Worm (Caenorhabditis elegans) whole organism, L4 larva: ENCODE measurements around the gene fbxb-2.

Experiments used
- F37D6.2 ChIP-seq: sonication (generic microtip); optimal IDR thresholded peaks from 2 replicates; lab custom pipeline; 2016; ENCODE audit warnings: mild to moderate bottlenecking, missing genetic modification characterization, missing compliant biosample characterization
- R02D3.7 ChIP-seq: fragments of 150-350 bp; sonication (generic microtip); optimal IDR thresholded peaks from 3 replicates; lab custom pipeline; 2014; ENCODE audit warnings: missing biosample characterization, missing genetic modification characterization
- T26A8.4 ChIP-seq: fragments of 200-800 bp; sonication (Bioruptor generic); IDR thresholded peaks from 2 replicates; pipeline ENCODE4 v1.3.6; 2022; ENCODE audit warnings: missing genetic modification characterization, missing compliant biosample characterization
- Y105C5A.15 ChIP-seq: fragments of 200-800 bp; sonication (Bioruptor generic); IDR thresholded peaks from 2 replicates; pipeline ENCODE4 v1.3.6; 2022; ENCODE audit warnings: missing genetic modification characterization, missing compliant biosample characterization
- Y5F2A.4 ChIP-seq: fragments of 200-800 bp; sonication (Bioruptor generic); optimal IDR thresholded peaks from 2 replicates; lab custom pipeline; 2018; ENCODE audit warnings: mild to moderate bottlenecking, missing genetic modification characterization, missing compliant biosample characterization
- Y75B8A.6 ChIP-seq: fragments of 200-800 bp; sonication (Bioruptor generic); IDR thresholded peaks from 2 replicates; pipeline ENCODE4 v1.3.6; 2022; ENCODE audit warnings: missing genetic modification reagents, missing genetic modification characterization, missing compliant biosample characterization
- ZK546.5 ChIP-seq, 2 experiments: sonication (generic microtip); optimal IDR thresholded peaks; 2 replicates each; lab custom pipeline; 2017; ENCODE audit warnings: missing biosample characterization in 2 of 2, missing genetic modification characterization in 2 of 2
- aha-1 ChIP-seq: fragments of 150-350 bp; peaks from one replicate; lab custom pipeline; 2014; ENCODE audit warnings: missing biosample characterization, missing genetic modification characterization
- aly-2 ChIP-seq: sonication (generic microtip); optimal IDR thresholded peaks from 2 replicates; lab custom pipeline; 2018; ENCODE audit warnings: missing biosample characterization, missing genetic modification characterization
- ama-1 ChIP-seq: fragments of 150-350 bp; optimal IDR thresholded peaks from 2 replicates; lab custom pipeline; 2014; ENCODE audit warnings: inconsistent platforms, mixed read lengths
- attf-4 ChIP-seq: sonication (generic microtip); optimal IDR thresholded peaks from 3 replicates; lab custom pipeline; 2017; ENCODE audit warnings: missing biosample characterization, missing genetic modification characterization
- ceh-20 ChIP-seq: fragments of 200-800 bp; sonication (Bioruptor generic); IDR thresholded peaks from 2 replicates; pipeline ENCODE4 v1.3.6; 2022; ENCODE audit warnings: missing genetic modification reagents, missing genetic modification characterization, missing compliant biosample characterization
- ceh-28 ChIP-seq: fragments of 150-350 bp; optimal IDR thresholded peaks from 2 replicates; lab custom pipeline; 2014; ENCODE audit warnings: missing biosample characterization, missing genetic modification reagents, missing genetic modification characterization
- ceh-32 ChIP-seq: sonication (generic microtip); optimal IDR thresholded peaks from 2 replicates; lab custom pipeline; 2016; ENCODE audit warnings: mild to moderate bottlenecking, missing genetic modification characterization, missing compliant biosample characterization; ENCODE audit not compliant: poor library complexity
- ceh-44 ChIP-seq: fragments of 200-800 bp; sonication (Bioruptor generic); IDR thresholded peaks from 2 replicates; pipeline ENCODE4 v1.3.6; 2022; ENCODE audit warnings: missing genetic modification reagents, missing genetic modification characterization, missing compliant biosample characterization
- ceh-62 ChIP-seq: sonication (generic microtip); optimal IDR thresholded peaks from 2 replicates; lab custom pipeline; 2017; ENCODE audit warnings: missing biosample characterization, missing genetic modification characterization
- cey-2 ChIP-seq: sonication (generic microtip); optimal IDR thresholded peaks from 3 replicates; lab custom pipeline; 2017; ENCODE audit warnings: missing genetic modification characterization, mild to moderate bottlenecking, missing compliant biosample characterization, antibody characterized with exemption, borderline replicate concordance; ENCODE audit not compliant: insufficient read depth
- daf-16 ChIP-seq, 3 experiments: sonication (generic microtip); optimal IDR thresholded peaks; 2 replicates each; lab custom pipeline; 2016 to 2017; ENCODE audit warnings: missing genetic modification characterization in 3 of 3, missing genetic modification reagents in 3 of 3, mild to moderate bottlenecking in 2 of 3, missing compliant biosample characterization in 2 of 3, missing biosample characterization in 1 of 3, moderate library complexity in 1 of 3
- daf-19 ChIP-seq: fragments of 200-800 bp; sonication (Bioruptor generic); conservative IDR thresholded peaks from 2 replicates; pipeline ENCODE4 v1.3.6; 2022; ENCODE audit warnings: missing genetic modification characterization, missing compliant biosample characterization
- dmd-6 ChIP-seq: fragments of 200-800 bp; sonication (Bioruptor generic); IDR thresholded peaks from 2 replicates; pipeline ENCODE4 v1.3.6; 2022; ENCODE audit warnings: missing genetic modification reagents, missing genetic modification characterization, missing compliant biosample characterization
- dmd-8 ChIP-seq: fragments of 200-800 bp; sonication (Bioruptor generic); IDR thresholded peaks from 2 replicates; pipeline ENCODE4 v1.3.6; 2022; ENCODE audit warnings: missing genetic modification characterization, missing compliant biosample characterization
- duxl-1 ChIP-seq: sonication (generic microtip); optimal IDR thresholded peaks from 2 replicates; lab custom pipeline; 2016; ENCODE audit warnings: mild to moderate bottlenecking, missing genetic modification characterization, moderate library complexity, missing compliant biosample characterization; ENCODE audit not compliant: poor library complexity
- egl-27 ChIP-seq: sonication (generic microtip); optimal IDR thresholded peaks from 3 replicates; lab custom pipeline; 2017; ENCODE audit warnings: missing biosample characterization, missing genetic modification reagents, missing genetic modification characterization
- gei-8 ChIP-seq: fragments of 200-800 bp; sonication (Bioruptor generic); optimal IDR thresholded peaks from 2 replicates; lab custom pipeline; 2018; ENCODE audit warnings: mild to moderate bottlenecking, missing genetic modification characterization, missing compliant biosample characterization
- hlh-11 ChIP-seq: fragments of 200-800 bp; sonication (Bioruptor generic); optimal IDR thresholded peaks from 2 replicates; lab custom pipeline; 2018; ENCODE audit warnings: mild to moderate bottlenecking, missing genetic modification characterization, missing compliant biosample characterization
- lim-7 ChIP-seq: fragments of 200-800 bp; sonication (Bioruptor generic); IDR thresholded peaks from 2 replicates; pipeline ENCODE4 v1.3.6; 2022; ENCODE audit warnings: missing genetic modification characterization, missing compliant biosample characterization
- lin-1 ChIP-seq: fragments of 200-800 bp; sonication (Bioruptor generic); IDR thresholded peaks from 2 replicates; pipeline ENCODE4 v1.3.6; 2022; ENCODE audit warnings: missing genetic modification reagents, missing genetic modification characterization, missing compliant biosample characterization
- lin-13 ChIP-seq: fragments of 150-350 bp; optimal IDR thresholded peaks from 2 replicates; lab custom pipeline; 2014; ENCODE audit warnings: missing biosample characterization, missing genetic modification reagents, missing genetic modification characterization
- lin-15B ChIP-seq: fragments of 150-350 bp; sonication (generic microtip); optimal IDR thresholded peaks from 3 replicates; lab custom pipeline; 2014; ENCODE audit warnings: missing biosample characterization, missing genetic modification characterization
- lin-38 ChIP-seq: fragments of 200-800 bp; sonication (Bioruptor generic); IDR thresholded peaks from 2 replicates; pipeline ENCODE4 v1.3.6; 2022; ENCODE audit warnings: missing genetic modification reagents, missing genetic modification characterization, missing compliant biosample characterization
- madf-5 ChIP-seq, 2 experiments: fragments of 200-800 bp; sonication (Bioruptor generic); IDR thresholded peaks; 2 replicates each; pipeline ENCODE4 v1.3.6; 2022; ENCODE audit warnings: missing compliant biosample characterization in 2 of 2, missing genetic modification characterization in 2 of 2
- mep-1 ChIP-seq: fragments of 150-350 bp; sonication (generic microtip); optimal IDR thresholded peaks from 3 replicates; lab custom pipeline; 2014; ENCODE audit warnings: missing biosample characterization, missing genetic modification characterization
- mes-2 ChIP-seq: sonication (generic microtip); optimal IDR thresholded peaks from 2 replicates; lab custom pipeline; 2016; ENCODE audit warnings: missing genotype, mild to moderate bottlenecking, missing genetic modification characterization, missing compliant biosample characterization; ENCODE audit not compliant: poor library complexity, severe bottlenecking
- mxl-3 ChIP-seq: fragments of 200-800 bp; sonication (Bioruptor generic); optimal IDR thresholded peaks from 2 replicates; lab custom pipeline; 2018; ENCODE audit warnings: mild to moderate bottlenecking, missing genetic modification characterization, missing compliant biosample characterization
- nhr-10 ChIP-seq: fragments of 150-350 bp; optimal IDR thresholded peaks from 2 replicates; lab custom pipeline; 2014; ENCODE audit warnings: missing biosample characterization, missing genetic modification characterization
- nhr-111 ChIP-seq: fragments of 200-800 bp; sonication (Bioruptor generic); optimal IDR thresholded peaks from 2 replicates; lab custom pipeline; 2018; ENCODE audit warnings: mild to moderate bottlenecking, missing genetic modification characterization, missing compliant biosample characterization
- nhr-25 ChIP-seq: sonication (generic microtip); optimal IDR thresholded peaks from 2 replicates; lab custom pipeline; 2017; ENCODE audit warnings: missing genetic modification characterization, mild to moderate bottlenecking, missing compliant biosample characterization, antibody characterized with exemption, moderate library complexity, borderline replicate concordance; ENCODE audit not compliant: insufficient read depth
- nhr-28 ChIP-seq: fragments of 150-350 bp; optimal IDR thresholded peaks from 2 replicates; lab custom pipeline; 2014; ENCODE audit warnings: missing biosample characterization, missing genetic modification characterization
- nhr-42 ChIP-seq: fragments of 200-800 bp; sonication (Bioruptor generic); IDR thresholded peaks from 2 replicates; pipeline ENCODE4 v1.3.6; 2022; ENCODE audit warnings: missing genetic modification characterization, missing compliant biosample characterization
- nhr-77 ChIP-seq: fragments of 150-350 bp; optimal IDR thresholded peaks from 2 replicates; lab custom pipeline; 2014; ENCODE audit warnings: missing biosample characterization, missing genetic modification characterization
- pha-4 ChIP-seq, 2 experiments: fragments of 150-350 bp in 1 of 2; fragments of 200-800 bp in 1 of 2; sonication (Bioruptor generic) in 1 of 2; IDR thresholded peaks in 1 of 2; optimal IDR thresholded peaks in 1 of 2; 2 replicates each; pipeline versions ENCODE4 v1.3.6 to Lab custom; 2014 to 2022; ENCODE audit warnings: missing genetic modification characterization in 2 of 2, missing genetic modification reagents in 2 of 2, missing biosample characterization in 1 of 2, missing compliant biosample characterization in 1 of 2
- php-3 ChIP-seq: fragments of 200-800 bp; sonication (Bioruptor generic); IDR thresholded peaks from 2 replicates; pipeline ENCODE4 v1.3.6; 2022; ENCODE audit warnings: missing genetic modification reagents, missing genetic modification characterization, missing compliant biosample characterization
- pqm-1 ChIP-seq: sonication (generic microtip); optimal IDR thresholded peaks from 2 replicates; lab custom pipeline; 2017; ENCODE audit warnings: missing biosample characterization, missing genetic modification characterization
- sdz-12 ChIP-seq: fragments of 200-800 bp; sonication (Bioruptor generic); optimal IDR thresholded peaks from 2 replicates; lab custom pipeline; 2018; ENCODE audit warnings: mild to moderate bottlenecking, missing genetic modification characterization, missing compliant biosample characterization
- set-16 ChIP-seq: fragments of 200-800 bp; sonication (Bioruptor generic); IDR thresholded peaks from 2 replicates; pipeline ENCODE4 v1.3.6; 2022; ENCODE audit warnings: missing genetic modification reagents, missing genetic modification characterization, missing compliant biosample characterization
- skn-1 ChIP-seq: fragments of 150-350 bp; optimal IDR thresholded peaks from 2 replicates; lab custom pipeline; 2014; ENCODE audit warnings: missing biosample characterization, missing genetic modification characterization
- tag-97 ChIP-seq: fragments of 200-800 bp; sonication (Bioruptor generic); IDR thresholded peaks from 2 replicates; pipeline ENCODE4 v1.3.6; 2022; ENCODE audit warnings: missing genetic modification characterization, missing compliant biosample characterization
- unc-130 ChIP-seq: sonication (generic microtip); optimal IDR thresholded peaks from 2 replicates; lab custom pipeline; 2016; ENCODE audit warnings: missing genetic modification reagents, missing genetic modification characterization, missing compliant biosample characterization
- zag-1 ChIP-seq: fragments of 150-350 bp; optimal IDR thresholded peaks from 2 replicates; lab custom pipeline; 2014; ENCODE audit warnings: missing biosample characterization, missing genetic modification characterization
- zfp-2 ChIP-seq: sonication (generic microtip); optimal IDR thresholded peaks from 2 replicates; lab custom pipeline; 2016; ENCODE audit warnings: mild to moderate bottlenecking, missing genetic modification characterization, missing compliant biosample characterization
- ztf-11 ChIP-seq: fragments of 150-350 bp; optimal IDR thresholded peaks from 2 replicates; lab custom pipeline; 2014; ENCODE audit warnings: missing biosample characterization, missing genetic modification characterization

Gene fbxb-2

DNA sequence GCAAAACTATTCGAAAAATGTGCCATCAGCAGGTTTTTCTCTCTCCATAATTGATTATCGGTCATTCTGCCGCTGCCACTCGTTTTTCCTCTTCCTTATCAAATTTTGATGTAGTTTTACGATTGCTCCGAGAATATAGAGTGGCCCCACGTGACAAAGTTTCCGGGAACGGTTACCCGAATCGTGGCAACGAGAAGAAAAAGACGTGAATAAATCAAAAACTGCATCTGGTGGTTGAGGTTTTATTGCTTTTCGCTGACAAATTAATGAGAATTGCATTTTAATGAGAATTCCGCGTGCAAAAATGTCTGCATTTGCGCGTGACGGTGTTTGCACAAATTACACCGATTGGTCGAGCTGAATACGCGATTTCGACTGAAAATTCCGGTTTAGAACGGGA is 31.7 kb downstream of the fbxb-2 start (continued):
- TF ChIP-seq daf-16 (GFP tag; optimal IDR thresholded peaks at IDR 0.05; lab: Kevin White, UChicago): no peak
- peak; percentile 74 for TF ChIP-seq daf-16 (tag; optimal IDR thresholded peaks at IDR 0.05; lab: Kevin White, UChicago)
- TF ChIP-seq cey-2: no peak
- no peak for TF ChIP-seq ceh-62
- TF ChIP-seq unc-130: no peak
- no peak for TF ChIP-seq madf-5 (GFP tag; IDR thresholded peaks at IDR 0.05; lab: Robert Waterston, UW)
- no peak for TF ChIP-seq pha-4 (GFP tag; IDR thresholded peaks at IDR 0.05; lab: Robert Waterston, UW)
- TF ChIP-seq pha-4 (tag; optimal IDR thresholded peaks at IDR 0.05; lab: Kevin White, UChicago): no peak
- TF ChIP-seq lin-15B (tag; lab: Kevin White, UChicago): no peak
- TF ChIP-seq Y105C5A.15 (GFP tag; lab: Robert Waterston, UW): no peak
- TF ChIP-seq ceh-32 (tag; lab: Kevin White, UChicago): no peak
- TF ChIP-seq duxl-1 (tag; lab: Kevin White, UChicago): no peak
- TF ChIP-seq skn-1 (tag; lab: Kevin White, UChicago): no peak
- peak; percentile 49 for TF ChIP-seq mxl-3 (GFP tag; lab: Kevin White, UChicago)
- peak; percentile 99 for TF ChIP-seq php-3 (GFP tag; lab: Robert Waterston, UW)
- TF ChIP-seq dmd-6: peak; percentile 88
- peak; percentile 22 for TF ChIP-seq pqm-1
- no peak for TF ChIP-seq F37D6.2 (tag; lab: Kevin White, UChicago)
- TF ChIP-seq zfp-2 (tag; lab: Kevin White, UChicago): no peak
- no peak for TF ChIP-seq ZK546.5 (tag; optimal IDR thresholded peaks at IDR 0.05; lab: Kevin White, UChicago)
- no peak for TF ChIP-seq T26A8.4 (GFP tag; lab: Robert Waterston, UW)
- TF ChIP-seq mep-1 (tag; lab: Kevin White, UChicago): peak; percentile 6
- no peak for TF ChIP-seq ama-1 (lab: Kevin White, UChicago)
- 0 out of 2 replicates have a peak, but pooled peaks have one; percentile 18 for TF ChIP-seq lin-38 (GFP tag; lab: Robert Waterston, UW)
- TF ChIP-seq ztf-11 (tag; lab: Kevin White, UChicago): no peak
- TF ChIP-seq ceh-20: peak; percentile 83
- peak; percentile 32 for TF ChIP-seq nhr-77 (tag; lab: Kevin White, UChicago)
- no peak for TF ChIP-seq dmd-8 (GFP tag; lab: Robert Waterston, UW)
- TF ChIP-seq zag-1 (tag; lab: Kevin White, UChicago): no peak
- no peak for TF ChIP-seq tag-97 (GFP tag; lab: Robert Waterston, UW)
- no peak for TF ChIP-seq lim-7 (GFP tag; lab: Robert Waterston, UW)
- no peak for TF ChIP-seq egl-27 (tag; lab: Kevin White, UChicago)
- no peak for TF ChIP-seq ceh-28 (tag; lab: Kevin White, UChicago)
- TF ChIP-seq mes-2 (tag; lab: Kevin White, UChicago): peak; percentile 35
- TF ChIP-seq attf-4: no peak
- TF ChIP-seq daf-19 (GFP tag; lab: Robert Waterston, UW): no peak
- no peak for TF ChIP-seq sdz-12
- peak; percentile 77 for TF ChIP-seq nhr-28 (tag; lab: Kevin White, UChicago)
- no peak for TF ChIP-seq nhr-25 (tag; lab: Kevin White, UChicago)
- TF ChIP-seq nhr-111 (GFP tag; lab: Kevin White, UChicago): no peak

- no peak for TF ChIP-seq Y5F2A.4 (GFP tag; lab: Kevin White, UChicago)
- TF ChIP-seq nhr-42 (GFP tag; lab: Robert Waterston, UW): no peak
- no peak for TF ChIP-seq Y75B8A.6
- TF ChIP-seq aly-2: no peak
- TF ChIP-seq nhr-77 (tag; lab: Kevin White, UChicago): peak; percentile 28
- no peak for TF ChIP-seq mxl-3 (GFP tag; lab: Kevin White, UChicago)
- no peak for TF ChIP-seq nhr-111 (GFP tag; lab: Kevin White, UChicago)
- no peak for TF ChIP-seq gei-8 (GFP tag; lab: Kevin White, UChicago)
- no peak for TF ChIP-seq lin-1 (GFP tag; lab: Robert Waterston, UW)
- TF ChIP-seq lin-13 (GFP tag; lab: Kevin White, UChicago): no peak
- TF ChIP-seq ceh-44: no peak
- peak; percentile 59 for TF ChIP-seq hlh-11 (tag; lab: Kevin White, UChicago)
- TF ChIP-seq aha-1 (tag; lab: Kevin White, UChicago): no peak
- TF ChIP-seq set-16 (GFP tag; lab: Robert Waterston, UW): no peak
- TF ChIP-seq mep-1 (tag; lab: Kevin White, UChicago): peak; percentile 15
- TF ChIP-seq nhr-10 (tag; lab: Kevin White, UChicago): no peak
- no peak for TF ChIP-seq attf-4
- no peak for TF ChIP-seq R02D3.7 (tag; lab: Kevin White, UChicago)
These were observed 33.8 kb downstream of the fbxb-2 start, which contains the start of gene Y39B6A.1 for ce11 chrV:19203299-19203698. TSS of gene Y39B6A.1 (minus strand) at chrV:19203607.
